Fruit fly (Drosophila melanogaster): Measurements from ENCODE around the gene Top2.

Gene Top2

dm6 chr2L:19426330-19426781, 26.9 kb downstream of the Top2 start, which contains the start of gene Pax (continued):
- peak; percentile 90 for TF ChIP-seq knrl (GFP tag; IDR thresholded peaks at IDR 0.05; ENCODE audit: partially characterized antibody)
- no peak for TF ChIP-seq ken (GFP tag; IDR thresholded peaks at IDR 0.05)
- TF ChIP-seq CrebB (tag; optimal IDR thresholded peaks at IDR 0.05), result no peak
- TF ChIP-seq CG32532 (GFP tag; IDR thresholded peaks at IDR 0.05), result no peak
- TF ChIP-seq Antp (GFP tag; optimal IDR thresholded peaks at IDR 0.05), result no peak
- no peak for TF ChIP-seq Lim3 (GFP tag; IDR thresholded peaks at IDR 0.05)
- no peak for TF ChIP-seq CG9215 (GFP tag; IDR thresholded peaks at IDR 0.05)
- no peak for TF ChIP-seq CG12942 (GFP tag; optimal IDR thresholded peaks at IDR 0.05)
- TF ChIP-seq CG12299 (tag; optimal IDR thresholded peaks at IDR 0.05), result no peak
- TF ChIP-seq PHDP (tag; optimal IDR thresholded peaks at IDR 0.05), result no peak
- TF ChIP-seq nerfin-1 (tag; optimal IDR thresholded peaks at IDR 0.05), result peak; percentile 11
- peak; percentile 90 for TF ChIP-seq CG7963 (GFP tag; IDR thresholded peaks at IDR 0.05; ENCODE audit: partially characterized antibody)
- no peak for TF ChIP-seq CG4360 (GFP tag; IDR thresholded peaks at IDR 0.05)
- TF ChIP-seq vfl (GFP tag; optimal IDR thresholded peaks at IDR 0.05), result no peak
- TF ChIP-seq trh (GFP tag; optimal IDR thresholded peaks at IDR 0.05), result no peak
- no peak for TF ChIP-seq pfk (GFP tag; optimal IDR thresholded peaks at IDR 0.05)
- no peak for TF ChIP-seq CG3407 (GFP tag; optimal IDR thresholded peaks at IDR 0.05)
- no peak for TF ChIP-seq crol (GFP tag; IDR thresholded peaks at IDR 0.05)
- TF ChIP-seq CG17568 (GFP tag; optimal IDR thresholded peaks at IDR 0.05), result no peak
- TF ChIP-seq HLH54F (GFP tag; optimal IDR thresholded peaks at IDR 0.05), result no peak
- no peak for TF ChIP-seq CG12769 (tag; optimal IDR thresholded peaks at IDR 0.05)
- TF ChIP-seq CG31224 (GFP tag; IDR thresholded peaks at IDR 0.05), result no peak
- TF ChIP-seq fd102C (GFP tag; optimal IDR thresholded peaks at IDR 0.05), result no peak
- no peak for TF ChIP-seq CG11456 (GFP tag; IDR thresholded peaks at IDR 0.05)
- no peak for TF ChIP-seq CG8478 (optimal IDR thresholded peaks at IDR 0.05)
- no peak for TF ChIP-seq CG32767 (GFP tag; IDR thresholded peaks at IDR 0.05)
- no peak for TF ChIP-seq CG10431 (GFP tag; optimal IDR thresholded peaks at IDR 0.05)
- TF ChIP-seq Max (GFP tag; optimal IDR thresholded peaks at IDR 0.05), result no peak
- no peak for TF ChIP-seq CG8944 (GFP tag; optimal IDR thresholded peaks at IDR 0.05)
- TF ChIP-seq bigmax (GFP tag; optimal IDR thresholded peaks at IDR 0.05), result no peak
- TF ChIP-seq crc (GFP tag; optimal IDR thresholded peaks at IDR 0.05), result no peak
- TF ChIP-seq CG31388 (GFP tag; optimal IDR thresholded peaks at IDR 0.05), result no peak
- peak; percentile 11 for TF ChIP-seq Hmr (GFP tag; optimal IDR thresholded peaks at IDR 0.05)
- no peak for TF ChIP-seq ftz-f1 (GFP tag; optimal IDR thresholded peaks at IDR 0.05)
- no peak for TF ChIP-seq Gsc (GFP tag; IDR thresholded peaks at IDR 0.05)
- TF ChIP-seq kah (GFP tag; optimal IDR thresholded peaks at IDR 0.05), result no peak
- TF ChIP-seq CG34376 (GFP tag; optimal IDR thresholded peaks at IDR 0.05), result peak; percentile 68
- peak; percentile 86 for TF ChIP-seq CG2129 (GFP tag; IDR thresholded peaks at IDR 0.05; ENCODE audit: partially characterized antibody)
- TF ChIP-seq Trl (optimal IDR thresholded peaks at IDR 0.05), result peak; percentile 66 to 77
- TF ChIP-seq Trl (GFP tag; optimal IDR thresholded peaks at IDR 0.05), result no peak
- no peak for TF ChIP-seq Fer1 (GFP tag; optimal IDR thresholded peaks at IDR 0.05)
- TF ChIP-seq gsb-n (tag; optimal IDR thresholded peaks at IDR 0.05), result no peak
- peak; percentile 72 for TF ChIP-seq MBD-R2 (GFP tag; IDR thresholded peaks at IDR 0.05)
- TF ChIP-seq az2 (GFP tag; optimal IDR thresholded peaks at IDR 0.05), result no peak
- peak; percentile 86 for TF ChIP-seq vnd (GFP tag; IDR thresholded peaks at IDR 0.05; ENCODE audit: partially characterized antibody)
- TF ChIP-seq shn (GFP tag; optimal IDR thresholded peaks at IDR 0.05), result no peak
- TF ChIP-seq tna (GFP tag; IDR thresholded peaks at IDR 0.05; ENCODE audit: partially characterized antibody), result peak; percentile 88
- TF ChIP-seq Atf6 (GFP tag; IDR thresholded peaks at IDR 0.05), result no peak
- TF ChIP-seq chm (GFP tag; IDR thresholded peaks at IDR 0.05), result peak; percentile 34; the same call in 1 of the 2 replicates
- no peak for TF ChIP-seq CG2889 (GFP tag; IDR thresholded peaks at IDR 0.05)
- TF ChIP-seq CG10147 (GFP tag; optimal IDR thresholded peaks at IDR 0.05), result no peak
- TF ChIP-seq ase (GFP tag; IDR thresholded peaks at IDR 0.05), result no peak
- no peak for TF ChIP-seq disco-r (GFP tag; optimal IDR thresholded peaks at IDR 0.05)

Data from whole organism, embryonic.